Fruit fly (Drosophila melanogaster) Kc167 (cell line): Measurements from ENCODE around the gene NTPase.

Source experiments
- h ChIP-seq: fragments of >200 bp; optimal IDR thresholded peaks from 3 replicates; lab custom pipeline; 2018; ENCODE audit warnings: missing external identifiers
- psq ChIP-seq: fragments of >200 bp; optimal IDR thresholded peaks from 2 replicates; lab custom pipeline; 2017; ENCODE audit warnings: missing external identifiers
- ttk ChIP-seq: sonication (Bioruptor generic); optimal IDR thresholded peaks from 2 replicates; lab custom pipeline; 2017; ENCODE audit warnings: missing external identifiers

DNA sequence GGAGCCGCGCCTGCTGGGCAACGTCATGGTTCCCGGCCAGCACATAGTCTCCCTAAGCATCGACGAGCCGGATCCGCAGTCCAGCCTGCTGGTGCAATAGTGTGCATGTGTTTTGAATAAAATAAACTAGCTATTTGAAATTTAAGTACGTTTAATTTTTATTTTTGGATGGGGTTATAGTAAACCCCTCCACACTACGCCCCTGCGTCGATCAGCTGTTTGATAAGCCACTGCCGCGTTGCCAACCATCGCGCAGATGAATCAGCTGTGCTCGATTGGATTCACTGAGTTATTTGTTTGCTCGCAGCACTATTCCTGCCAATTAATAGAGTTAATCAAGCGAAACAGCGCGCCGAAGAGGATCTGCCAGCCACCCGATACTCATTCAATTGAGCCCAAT lies 6.8 kb downstream of the NTPase start, which contains the start of gene RabGGTb:
- TF ChIP-seq h (lab: Kevin White, UChicago) (no peak), psq (lab: Kevin White, UChicago) (no peak), ttk (lab: Kevin White, UChicago) (no peak)
